Worm (Caenorhabditis elegans): Measurements from ENCODE around the gene F31D5.7.

DNA sequence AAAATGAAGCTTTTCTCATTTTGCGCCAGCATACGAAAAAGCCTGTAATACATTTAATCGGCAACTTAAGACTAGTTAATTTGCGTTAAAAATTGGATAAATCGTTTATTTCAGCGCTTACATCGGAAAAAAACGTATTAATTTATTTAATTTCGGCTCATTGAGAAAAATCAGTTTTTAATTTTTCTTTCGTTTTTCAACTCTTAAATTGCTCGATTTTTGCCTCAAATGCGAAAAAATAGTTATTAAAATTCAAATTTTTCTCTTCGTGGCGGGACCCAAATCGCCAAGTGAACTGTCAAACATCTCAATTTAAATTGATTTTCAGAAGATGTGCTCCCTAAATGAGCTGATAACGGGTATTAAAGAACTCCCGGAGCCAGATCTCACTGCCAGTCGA, 11.8 kb downstream of the F31D5.7 start, which contains the start of gene C16A11.5:
- no peak for TF ChIP-seq skn-1 (tag; optimal IDR thresholded peaks at IDR 0.05)
- TF ChIP-seq F49E8.2 (tag; optimal IDR thresholded peaks at IDR 0.05; ENCODE audit: borderline replicate concordance), result no peak

Data from whole organism, L4 larva.